Fruit fly (Drosophila melanogaster): ENCODE data around the gene CG2076.

DNA sequence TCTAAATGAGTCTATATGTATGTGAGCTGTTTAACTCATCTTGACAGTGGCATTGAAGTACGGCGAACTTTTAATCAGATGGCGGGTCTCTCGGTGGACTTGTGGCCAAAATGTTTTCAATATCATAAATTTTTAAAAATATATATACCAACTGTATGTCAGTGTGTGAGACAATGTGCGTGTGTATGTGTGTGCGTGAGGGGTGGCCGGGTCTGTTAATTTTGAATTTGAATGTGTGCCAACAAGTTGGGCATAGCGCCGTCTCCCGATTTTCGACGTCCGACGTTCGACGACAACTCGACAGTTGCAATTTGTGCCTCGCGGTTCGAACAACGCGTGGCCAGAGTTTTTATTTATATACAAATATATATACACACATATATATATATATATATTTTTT is 45.6 kb upstream of the CG2076 start, which contains the start of gene SmydA-4:
- no peak for TF ChIP-seq CG15336 (GFP tag; IDR thresholded peaks at IDR 0.05)
- no peak for TF ChIP-seq CG8632 (GFP tag; optimal IDR thresholded peaks at IDR 0.05)
- no peak for TF ChIP-seq Blimp-1 (GFP tag; optimal IDR thresholded peaks at IDR 0.05)
- TF ChIP-seq CG8319 (GFP tag; optimal IDR thresholded peaks at IDR 0.05), result no peak
- no peak for TF ChIP-seq Hr4 (GFP tag; optimal IDR thresholded peaks at IDR 0.05)
- no peak for TF ChIP-seq CG31627 (GFP tag; optimal IDR thresholded peaks at IDR 0.05)

Measured in whole organism, prepupa.